Worm (Caenorhabditis elegans) whole organism, L4/young adult: Measurements from ENCODE around the gene gcy-5.

Source experiments
- W03F9.2 ChIP-seq: fragments of 150-350 bp; optimal IDR thresholded peaks from 2 replicates; lab custom pipeline; 2014; ENCODE audit warnings: missing biosample characterization, missing genetic modification characterization
- dao-5 ChIP-seq: sonication (generic microtip); optimal IDR thresholded peaks from 2 replicates; lab custom pipeline; 2016; ENCODE audit warnings: missing genotype, missing genetic modification characterization, moderate library complexity, missing compliant biosample characterization
- him-1 ChIP-seq: sonication (generic microtip); optimal IDR thresholded peaks from 2 replicates; lab custom pipeline; 2016; ENCODE audit warnings: missing genotype, missing genetic modification reagents, missing genetic modification characterization, missing compliant biosample characterization

- TF ChIP-seq W03F9.2: no peak
- TF ChIP-seq him-1 (tag; lab: Kevin White, UChicago): no peak
- no peak for TF ChIP-seq dao-5 (tag; lab: Kevin White, UChicago)
Observed at ce11 chrII:10279561-10279960, 36.5 kb downstream of the gcy-5 start, which contains the start of gene ZK971.1.
